Worm (Caenorhabditis elegans) whole organism, L4 larva: ENCODE measurements around the gene Y46G5A.36.

Source experiments
- arid-1 ChIP-seq: fragments of 200-800 bp; sonication (Bioruptor generic); conservative IDR thresholded peaks from 2 replicates; pipeline ENCODE4 v1.3.6; 2022; ENCODE audit warnings: missing genetic modification reagents, missing genetic modification characterization, missing compliant biosample characterization
- attf-4 ChIP-seq: sonication (generic microtip); optimal IDR thresholded peaks from 3 replicates; lab custom pipeline; 2017; ENCODE audit warnings: missing biosample characterization, missing genetic modification characterization
- ceh-20 ChIP-seq: fragments of 200-800 bp; sonication (Bioruptor generic); IDR thresholded peaks from 2 replicates; pipeline ENCODE4 v1.3.6; 2022; ENCODE audit warnings: missing genetic modification reagents, missing genetic modification characterization, missing compliant biosample characterization
- ceh-32 ChIP-seq: sonication (generic microtip); optimal IDR thresholded peaks from 2 replicates; lab custom pipeline; 2016; ENCODE audit warnings: mild to moderate bottlenecking, missing genetic modification characterization, missing compliant biosample characterization; ENCODE audit not compliant: poor library complexity
- ces-1 ChIP-seq: fragments of 150-350 bp; sonication (generic microtip); optimal IDR thresholded peaks from 4 replicates; lab custom pipeline; 2014; ENCODE audit warnings: missing biosample characterization, missing genetic modification reagents, missing genetic modification characterization
- cey-2 ChIP-seq: sonication (generic microtip); optimal IDR thresholded peaks from 3 replicates; lab custom pipeline; 2017; ENCODE audit warnings: missing genetic modification characterization, mild to moderate bottlenecking, missing compliant biosample characterization, antibody characterized with exemption, borderline replicate concordance; ENCODE audit not compliant: insufficient read depth
- ctbp-1 ChIP-seq: fragments of 200-800 bp; sonication (Bioruptor generic); IDR thresholded peaks from 2 replicates; pipeline ENCODE4 v1.3.6; 2022; ENCODE audit warnings: missing genetic modification reagents, missing genetic modification characterization, missing compliant biosample characterization
- daf-16 ChIP-seq, 3 experiments: sonication (generic microtip); optimal IDR thresholded peaks; 2 replicates each; lab custom pipeline; 2016 to 2017; ENCODE audit warnings: missing genetic modification characterization in 3 of 3, missing genetic modification reagents in 3 of 3, mild to moderate bottlenecking in 2 of 3, missing compliant biosample characterization in 2 of 3, missing biosample characterization in 1 of 3, moderate library complexity in 1 of 3
- daf-8 ChIP-seq: fragments of 200-800 bp; sonication (Bioruptor generic); IDR thresholded peaks from 2 replicates; pipeline ENCODE4 v1.3.6; 2022; ENCODE audit warnings: missing genetic modification characterization, missing compliant biosample characterization
- dmd-8 ChIP-seq: fragments of 200-800 bp; sonication (Bioruptor generic); IDR thresholded peaks from 2 replicates; pipeline ENCODE4 v1.3.6; 2022; ENCODE audit warnings: missing genetic modification characterization, missing compliant biosample characterization
- egl-27 ChIP-seq: sonication (generic microtip); optimal IDR thresholded peaks from 3 replicates; lab custom pipeline; 2017; ENCODE audit warnings: missing biosample characterization, missing genetic modification reagents, missing genetic modification characterization
- egl-43 ChIP-seq: fragments of 200-800 bp; sonication (Bioruptor generic); IDR thresholded peaks from 2 replicates; pipeline ENCODE4 v1.3.6; 2022; ENCODE audit warnings: missing genetic modification reagents, missing genetic modification characterization, missing compliant biosample characterization
- fos-1 ChIP-seq: fragments of 150-350 bp; optimal IDR thresholded peaks from 2 replicates; lab custom pipeline; 2014; ENCODE audit warnings: missing biosample characterization, missing genetic modification characterization
- hif-1 ChIP-seq, 2 experiments: sonication (generic microtip); optimal IDR thresholded peaks; 2 replicates each; lab custom pipeline; 2016 to 2017; ENCODE audit warnings: missing compliant biosample characterization in 2 of 2, missing genetic modification characterization in 2 of 2, missing genetic modification reagents in 2 of 2, missing genotype in 2 of 2, mild to moderate bottlenecking in 1 of 2
- jun-1 ChIP-seq: fragments of 150-350 bp; optimal IDR thresholded peaks from 2 replicates; lab custom pipeline; 2014; ENCODE audit warnings: missing biosample characterization, missing genetic modification reagents, missing genetic modification characterization
- lin-1 ChIP-seq: fragments of 200-800 bp; sonication (Bioruptor generic); IDR thresholded peaks from 2 replicates; pipeline ENCODE4 v1.3.6; 2022; ENCODE audit warnings: missing genetic modification reagents, missing genetic modification characterization, missing compliant biosample characterization
- lin-29 ChIP-seq: fragments of 200-800 bp; sonication (Bioruptor generic); IDR thresholded peaks from 2 replicates; pipeline ENCODE4 v1.3.6; 2022; ENCODE audit warnings: missing genetic modification reagents, missing genetic modification characterization, missing compliant biosample characterization
- lin-39 ChIP-seq: fragments of 150-350 bp; optimal IDR thresholded peaks from 2 replicates; lab custom pipeline; 2014; ENCODE audit warnings: missing biosample characterization, missing genetic modification reagents, missing genetic modification characterization
- mdt-29 ChIP-seq: fragments of 200-800 bp; sonication (Bioruptor generic); IDR thresholded peaks from 2 replicates; pipeline ENCODE4 v1.3.6; 2022; ENCODE audit warnings: missing genetic modification reagents, missing genetic modification characterization, missing compliant biosample characterization
- mes-2 ChIP-seq: sonication (generic microtip); optimal IDR thresholded peaks from 2 replicates; lab custom pipeline; 2016; ENCODE audit warnings: missing genotype, mild to moderate bottlenecking, missing genetic modification characterization, missing compliant biosample characterization; ENCODE audit not compliant: poor library complexity, severe bottlenecking
- mxl-3 ChIP-seq: fragments of 200-800 bp; sonication (Bioruptor generic); optimal IDR thresholded peaks from 2 replicates; lab custom pipeline; 2018; ENCODE audit warnings: mild to moderate bottlenecking, missing genetic modification characterization, missing compliant biosample characterization
- nhr-111 ChIP-seq: fragments of 200-800 bp; sonication (Bioruptor generic); optimal IDR thresholded peaks from 2 replicates; lab custom pipeline; 2018; ENCODE audit warnings: mild to moderate bottlenecking, missing genetic modification characterization, missing compliant biosample characterization
- nhr-237 ChIP-seq: sonication (generic microtip); optimal IDR thresholded peaks from 2 replicates; lab custom pipeline; 2017; ENCODE audit warnings: missing biosample characterization, missing genetic modification characterization
- nhr-25 ChIP-seq: sonication (generic microtip); optimal IDR thresholded peaks from 2 replicates; lab custom pipeline; 2017; ENCODE audit warnings: missing genetic modification characterization, mild to moderate bottlenecking, missing compliant biosample characterization, antibody characterized with exemption, moderate library complexity, borderline replicate concordance; ENCODE audit not compliant: insufficient read depth
- nhr-28 ChIP-seq: fragments of 150-350 bp; optimal IDR thresholded peaks from 2 replicates; lab custom pipeline; 2014; ENCODE audit warnings: missing biosample characterization, missing genetic modification characterization
- nhr-42 ChIP-seq: fragments of 200-800 bp; sonication (Bioruptor generic); IDR thresholded peaks from 2 replicates; pipeline ENCODE4 v1.3.6; 2022; ENCODE audit warnings: missing genetic modification characterization, missing compliant biosample characterization
- pha-4 ChIP-seq, 2 experiments: fragments of 150-350 bp in 1 of 2; fragments of 200-800 bp in 1 of 2; sonication (Bioruptor generic) in 1 of 2; IDR thresholded peaks in 1 of 2; optimal IDR thresholded peaks in 1 of 2; 2 replicates each; pipeline versions ENCODE4 v1.3.6 to Lab custom; 2014 to 2022; ENCODE audit warnings: missing genetic modification characterization in 2 of 2, missing genetic modification reagents in 2 of 2, missing biosample characterization in 1 of 2, missing compliant biosample characterization in 1 of 2
- php-3 ChIP-seq: fragments of 200-800 bp; sonication (Bioruptor generic); IDR thresholded peaks from 2 replicates; pipeline ENCODE4 v1.3.6; 2022; ENCODE audit warnings: missing genetic modification reagents, missing genetic modification characterization, missing compliant biosample characterization
- rbr-2 ChIP-seq: sonication (generic microtip); optimal IDR thresholded peaks from 2 replicates; lab custom pipeline; 2016; ENCODE audit warnings: missing genotype, missing genetic modification characterization, missing compliant biosample characterization
- saeg-2 ChIP-seq: fragments of 200-800 bp; sonication (Bioruptor generic); IDR thresholded peaks from 2 replicates; pipeline ENCODE4 v1.3.6; 2022; ENCODE audit warnings: missing genetic modification reagents, missing genetic modification characterization, missing compliant biosample characterization
- sdz-12 ChIP-seq: fragments of 200-800 bp; sonication (Bioruptor generic); optimal IDR thresholded peaks from 2 replicates; lab custom pipeline; 2018; ENCODE audit warnings: mild to moderate bottlenecking, missing genetic modification characterization, missing compliant biosample characterization
- snpc-1.2 ChIP-seq: fragments of 200-800 bp; sonication (Bioruptor generic); IDR thresholded peaks from 2 replicates; pipeline ENCODE4 v1.3.6; 2022; ENCODE audit warnings: missing genetic modification reagents, missing genetic modification characterization, missing compliant biosample characterization
- spr-1 ChIP-seq: sonication (generic microtip); optimal IDR thresholded peaks from 2 replicates; lab custom pipeline; 2016; ENCODE audit warnings: mild to moderate bottlenecking, missing genetic modification characterization, missing compliant biosample characterization
- spr-3 ChIP-seq: fragments of 200-800 bp; sonication (Bioruptor generic); optimal IDR thresholded peaks from 2 replicates; lab custom pipeline; 2018; ENCODE audit warnings: mild to moderate bottlenecking, missing genetic modification characterization, missing compliant biosample characterization
- tra-1 ChIP-seq: fragments of 200-800 bp; sonication (Bioruptor generic); IDR thresholded peaks from 2 replicates; pipeline ENCODE4 v1.3.6; 2022; ENCODE audit warnings: missing genetic modification reagents, missing genetic modification characterization, missing compliant biosample characterization
- vab-7 ChIP-seq: fragments of 200-800 bp; sonication (Bioruptor generic); IDR thresholded peaks from 2 replicates; pipeline ENCODE4 v1.3.6; 2022; ENCODE audit warnings: missing genetic modification reagents, missing genetic modification characterization, missing compliant biosample characterization
- zfp-3 ChIP-seq: fragments of 200-800 bp; sonication (Bioruptor generic); conservative IDR thresholded peaks from 2 replicates; pipeline ENCODE4 v1.3.6; 2022; ENCODE audit warnings: missing genetic modification reagents, missing genetic modification characterization, missing compliant biosample characterization
- ztf-7 ChIP-seq: fragments of 150-350 bp; optimal IDR thresholded peaks from 2 replicates; lab custom pipeline; 2014; ENCODE audit warnings: missing biosample characterization, missing genetic modification characterization

Y46G5A.36 gene

ce11 chrII:12798814-12799213, 24.7 kb upstream of the Y46G5A.36 start (continued):
- peak; percentile 84 for TF ChIP-seq arid-1 (GFP tag; lab: Robert Waterston, UW)
- peak; percentile 56 for TF ChIP-seq snpc-1.2 (GFP tag; lab: Robert Waterston, UW)
- TF ChIP-seq mes-2, result peak; percentile 63
- TF ChIP-seq spr-3 (GFP tag; lab: Kevin White, UChicago), result peak; percentile 80
- TF ChIP-seq hif-1 (tag; optimal IDR thresholded peaks at IDR 0.05; lab: Kevin White, UChicago), result peak in 1 of 2 experiments; percentile 73
- TF ChIP-seq egl-43 (GFP tag; lab: Robert Waterston, UW), result peak; percentile 61
- TF ChIP-seq lin-1 (GFP tag; lab: Robert Waterston, UW), result peak; percentile 94
- TF ChIP-seq pha-4 (GFP tag; IDR thresholded peaks at IDR 0.05; lab: Robert Waterston, UW), result peak; percentile 78
- TF ChIP-seq pha-4 (tag; optimal IDR thresholded peaks at IDR 0.05; lab: Kevin White, UChicago), result no peak
- no peak for TF ChIP-seq sdz-12 (GFP tag; lab: Kevin White, UChicago)
- no peak for TF ChIP-seq vab-7 (GFP tag; lab: Robert Waterston, UW)
- peak; percentile 80; the same call in 1 of the 2 replicates for TF ChIP-seq nhr-42 (GFP tag; lab: Robert Waterston, UW)
- TF ChIP-seq ceh-20 (GFP tag; lab: Robert Waterston, UW), result peak; percentile 85
- TF ChIP-seq nhr-111 (GFP tag; lab: Kevin White, UChicago), result no peak
- TF ChIP-seq ces-1 (GFP tag; lab: Kevin White, UChicago), result no peak
- TF ChIP-seq lin-29, result no peak
- TF ChIP-seq jun-1 (tag; lab: Kevin White, UChicago), result peak; percentile 56
- TF ChIP-seq rbr-2, result peak; percentile 58
- TF ChIP-seq lin-39 (tag; lab: Kevin White, UChicago), result no peak
- TF ChIP-seq saeg-2 (GFP tag; lab: Robert Waterston, UW), result peak; percentile 89
- TF ChIP-seq zfp-3 (GFP tag; lab: Robert Waterston, UW), result peak; percentile 69; the same call in 1 of the 2 replicates
- TF ChIP-seq dmd-8, result no peak
- no peak for TF ChIP-seq fos-1 (tag; lab: Kevin White, UChicago)
- TF ChIP-seq nhr-237, result no peak
- no peak for TF ChIP-seq nhr-25 (tag; lab: Kevin White, UChicago)
- TF ChIP-seq mxl-3 (GFP tag; lab: Kevin White, UChicago), result peak; percentile 84
- no peak for TF ChIP-seq attf-4 (tag; lab: Kevin White, UChicago)
- TF ChIP-seq daf-16 (GFP tag; optimal IDR thresholded peaks at IDR 0.05; lab: Kevin White, UChicago), result peak; percentile 66 to 92
- peak; percentile 89 for TF ChIP-seq daf-16 (tag; optimal IDR thresholded peaks at IDR 0.05; lab: Kevin White, UChicago)
- no peak for TF ChIP-seq egl-27
- peak; percentile 72 for TF ChIP-seq spr-1
- TF ChIP-seq daf-8 (GFP tag; lab: Robert Waterston, UW), result no peak
- TF ChIP-seq ceh-32 (tag; lab: Kevin White, UChicago), result no peak
- peak; percentile 83; the same call in 1 of the 2 replicates for TF ChIP-seq tra-1
- peak; percentile 90 for TF ChIP-seq php-3 (GFP tag; lab: Robert Waterston, UW)
- TF ChIP-seq cey-2 (tag; lab: Kevin White, UChicago), result peak; percentile 22

- no peak for TF ChIP-seq ztf-7 (tag; lab: Kevin White, UChicago)
- peak; percentile 13 for TF ChIP-seq nhr-28
- peak; percentile 56; the same call in 1 of the 2 replicates for TF ChIP-seq mdt-29 (GFP tag; lab: Robert Waterston, UW)
- 0 out of 2 replicates have a peak, but pooled peaks have one; percentile 8 for TF ChIP-seq ctbp-1 (GFP tag; lab: Robert Waterston, UW)
These were observed 24.1 kb upstream of the Y46G5A.36 start for ce11 chrII:12799364-12799763.
